Fruit fly (Drosophila melanogaster) whole organism, prepupa: ENCODE measurements around the gene CG32832.

Experiments
- CG10631 ChIP-seq: fragments of 200-800 bp; sonication (Bioruptor generic); optimal IDR thresholded peaks from 2 replicates; lab custom pipeline; 2016; ENCODE audit warnings: missing biosample characterization, missing genetic modification characterization
- CG10669 ChIP-seq: fragments of 200-800 bp; sonication (Bioruptor generic); optimal IDR thresholded peaks from 3 replicates; lab custom pipeline; 2018; ENCODE audit warnings: missing biosample characterization, mild to moderate bottlenecking, missing genetic modification characterization, moderate library complexity
- CG11294 ChIP-seq: fragments of 200-800 bp; sonication (Bioruptor generic); IDR thresholded peaks from 2 replicates; pipeline ENCODE4 v1.3.6; 2022; ENCODE audit warnings: missing biosample characterization, missing genetic modification characterization
- CG11902 ChIP-seq: fragments of 200-800 bp; sonication (Bioruptor generic); optimal IDR thresholded peaks from 3 replicates; lab custom pipeline; 2016; ENCODE audit warnings: missing biosample characterization, missing genetic modification characterization
- CG15336 ChIP-seq: fragments of 200-800 bp; sonication (Bioruptor generic); IDR thresholded peaks from 2 replicates; pipeline ENCODE4 v1.3.6; 2022; ENCODE audit warnings: missing biosample characterization, missing genetic modification characterization
- CG1621 ChIP-seq: fragments of 200-800 bp; sonication (Bioruptor generic); optimal IDR thresholded peaks from 3 replicates; lab custom pipeline; 2018; ENCODE audit warnings: missing biosample characterization, mild to moderate bottlenecking, missing genetic modification characterization
- CG16779 ChIP-seq: fragments of 200-800 bp; sonication (Bioruptor generic); optimal IDR thresholded peaks from 3 replicates; lab custom pipeline; 2017; ENCODE audit warnings: missing biosample characterization, mild to moderate bottlenecking, missing genetic modification characterization
- CG3032 ChIP-seq: fragments of 200-800 bp; optimal IDR thresholded peaks from 2 replicates; lab custom pipeline; 2019; ENCODE audit warnings: missing biosample characterization, mild to moderate bottlenecking, missing genetic modification characterization, moderate library complexity
- CG31627 ChIP-seq: fragments of 200-800 bp; sonication (Bioruptor generic); optimal IDR thresholded peaks from 3 replicates; lab custom pipeline; 2016; ENCODE audit warnings: missing biosample characterization, missing genetic modification characterization
- CG32006 ChIP-seq: fragments of 200-800 bp; sonication (Bioruptor generic); optimal IDR thresholded peaks from 3 replicates; lab custom pipeline; 2017; ENCODE audit warnings: missing biosample characterization, mild to moderate bottlenecking, missing genetic modification characterization
- CG34406 ChIP-seq: fragments of 200-800 bp; sonication (Bioruptor generic); optimal IDR thresholded peaks from 3 replicates; lab custom pipeline; 2016; ENCODE audit warnings: missing biosample characterization, missing genetic modification characterization
- CG4318 ChIP-seq: fragments of 200-800 bp; sonication (Bioruptor generic); optimal IDR thresholded peaks from 3 replicates; lab custom pipeline; 2017; ENCODE audit warnings: missing biosample characterization, mild to moderate bottlenecking, missing genetic modification characterization
- CG6276 ChIP-seq: fragments of 200-800 bp; sonication (Bioruptor generic); optimal IDR thresholded peaks from 2 replicates; lab custom pipeline; 2017; ENCODE audit warnings: missing biosample characterization, mild to moderate bottlenecking, missing genetic modification characterization
- CG6792 ChIP-seq: fragments of 200-800 bp; sonication (Bioruptor generic); optimal IDR thresholded peaks from 3 replicates; lab custom pipeline; 2016; ENCODE audit warnings: missing biosample characterization, missing genetic modification characterization
- CG6808 ChIP-seq: fragments of 200-800 bp; sonication (Bioruptor generic); optimal IDR thresholded peaks from 3 replicates; lab custom pipeline; 2017; ENCODE audit warnings: missing biosample characterization, missing genetic modification characterization, mild to moderate bottlenecking, moderate library complexity, missing genetic modification reagents
- CG8119 ChIP-seq: fragments of 200-800 bp; sonication (Bioruptor generic); IDR thresholded peaks from 3 replicates; pipeline ENCODE4 v1.3.6; 2022; ENCODE audit warnings: missing biosample characterization, missing genetic modification characterization
- CG8632 ChIP-seq: fragments of 200-800 bp; sonication (Bioruptor generic); optimal IDR thresholded peaks from 3 replicates; lab custom pipeline; 2016; ENCODE audit warnings: missing biosample characterization, missing genetic modification characterization
- CG9139 ChIP-seq: fragments of 200-800 bp; sonication (Bioruptor generic); optimal IDR thresholded peaks from 3 replicates; lab custom pipeline; 2017; ENCODE audit warnings: missing biosample characterization, mild to moderate bottlenecking, missing genetic modification characterization
- Eip75B ChIP-seq: fragments of 200-800 bp; sonication (Bioruptor generic); optimal IDR thresholded peaks from 3 replicates; lab custom pipeline; 2016; ENCODE audit warnings: missing biosample characterization, missing genetic modification characterization
- Ets21C ChIP-seq: fragments of 200-800 bp; sonication (Bioruptor generic); optimal IDR thresholded peaks from 3 replicates; lab custom pipeline; 2016; ENCODE audit warnings: missing biosample characterization, missing genetic modification characterization
- Ets96B ChIP-seq: fragments of 200-800 bp; optimal IDR thresholded peaks from 2 replicates; lab custom pipeline; 2019; ENCODE audit warnings: missing biosample characterization, mild to moderate bottlenecking, missing genetic modification characterization, moderate library complexity
- Hr38 ChIP-seq: sonication (Bioruptor generic); optimal IDR thresholded peaks from 2 replicates; lab custom pipeline; 2016; ENCODE audit warnings: missing biosample characterization, missing genetic modification characterization
- Lpt ChIP-seq: fragments of 200-800 bp; sonication (Bioruptor generic); optimal IDR thresholded peaks from 3 replicates; lab custom pipeline; 2016; ENCODE audit warnings: missing biosample characterization, missing genetic modification characterization
- Met ChIP-seq: fragments of 200-800 bp; sonication (Bioruptor generic); optimal IDR thresholded peaks from 3 replicates; lab custom pipeline; 2016; ENCODE audit warnings: missing biosample characterization, missing genetic modification characterization
- OdsH ChIP-seq: fragments of 200-800 bp; sonication (Bioruptor generic); optimal IDR thresholded peaks from 3 replicates; lab custom pipeline; 2016; ENCODE audit warnings: missing biosample characterization, missing genetic modification characterization
- Sox102F ChIP-seq: fragments of 200-800 bp; sonication (Bioruptor generic); optimal IDR thresholded peaks from 2 replicates; lab custom pipeline; 2016; ENCODE audit warnings: missing biosample characterization, mild to moderate bottlenecking, missing genetic modification characterization
- Sox14 ChIP-seq: fragments of 200-800 bp; sonication (Bioruptor generic); optimal IDR thresholded peaks from 3 replicates; lab custom pipeline; 2016; ENCODE audit warnings: missing biosample characterization, missing genetic modification characterization
- acj6 ChIP-seq: fragments of 200-800 bp; sonication (Bioruptor generic); optimal IDR thresholded peaks from 3 replicates; lab custom pipeline; 2016; ENCODE audit warnings: missing biosample characterization, missing genetic modification characterization
- cyc ChIP-seq: fragments of 200-800 bp; sonication (Bioruptor generic); optimal IDR thresholded peaks from 3 replicates; lab custom pipeline; 2016; ENCODE audit warnings: missing biosample characterization, missing genetic modification characterization
- dac ChIP-seq: fragments of 200-800 bp; sonication (Bioruptor generic); optimal IDR thresholded peaks from 2 replicates; lab custom pipeline; 2017; ENCODE audit warnings: missing biosample characterization, mild to moderate bottlenecking, missing genetic modification characterization
- dsx ChIP-seq: fragments of 200-800 bp; optimal IDR thresholded peaks from 3 replicates; lab custom pipeline; 2019; ENCODE audit warnings: missing biosample characterization, mild to moderate bottlenecking, missing genetic modification characterization, moderate library complexity; ENCODE audit not compliant: poor library complexity, severe bottlenecking
- eg ChIP-seq: fragments of 200-800 bp; sonication (Bioruptor generic); IDR thresholded peaks from 3 replicates; pipeline ENCODE4 v1.3.6; 2022; ENCODE audit warnings: missing biosample characterization, missing genetic modification characterization
- fd59A ChIP-seq: fragments of 200-800 bp; sonication (Bioruptor generic); optimal IDR thresholded peaks from 2 replicates; lab custom pipeline; 2017; ENCODE audit warnings: missing biosample characterization, mild to moderate bottlenecking, missing genetic modification characterization, missing genetic modification reagents
- fd85E ChIP-seq: fragments of 200-800 bp; sonication (Bioruptor generic); optimal IDR thresholded peaks from 3 replicates; lab custom pipeline; 2016; ENCODE audit warnings: missing biosample characterization, missing genetic modification characterization
- fkh ChIP-seq: fragments of 200-800 bp; sonication (Bioruptor generic); optimal IDR thresholded peaks from 3 replicates; lab custom pipeline; 2017; ENCODE audit warnings: missing biosample characterization, mild to moderate bottlenecking, missing genetic modification characterization, moderate library complexity
- lz ChIP-seq: fragments of 200-800 bp; sonication (Bioruptor generic); optimal IDR thresholded peaks from 3 replicates; lab custom pipeline; 2016; ENCODE audit warnings: missing biosample characterization, missing genetic modification characterization
- spab ChIP-seq: fragments of 200-800 bp; sonication (Bioruptor generic); optimal IDR thresholded peaks from 2 replicates; lab custom pipeline; 2017; ENCODE audit warnings: missing biosample characterization, mild to moderate bottlenecking, missing genetic modification characterization, missing genetic modification reagents
- ss ChIP-seq, 2 experiments: fragments of 200-800 bp; sonication (Bioruptor generic); optimal IDR thresholded peaks; 2 replicates in 1 of 2; 3 replicates in 1 of 2; lab custom pipeline; 2017 to 2018; ENCODE audit warnings: mild to moderate bottlenecking in 2 of 2, missing biosample characterization in 2 of 2, missing genetic modification characterization in 2 of 2, moderate library complexity in 1 of 2
- svp ChIP-seq: fragments of 200-800 bp; sonication (Bioruptor generic); peaks from one replicate; lab custom pipeline; 2016; ENCODE audit warnings: missing biosample characterization, missing genetic modification characterization
- vri ChIP-seq: fragments of 200-800 bp; sonication (Bioruptor generic); optimal IDR thresholded peaks from 3 replicates; lab custom pipeline; 2016; ENCODE audit warnings: missing biosample characterization, mild to moderate bottlenecking, missing genetic modification characterization

CG32832 gene

dm6 chr2L:16848670-16849069, 30.4 kb downstream of the CG32832 start, which contains the start of gene CG13284:
Gene CG13284 (minus strand): TSS chr2L:16848716.
- no peak for TF ChIP-seq eg (GFP tag; lab: Robert Waterston, UW)
- TF ChIP-seq CG32006: no peak
- TF ChIP-seq fd59A (GFP tag; lab: Kevin White, UChicago): no peak
- TF ChIP-seq Ets21C (GFP tag; lab: Kevin White, UChicago): no peak
- TF ChIP-seq cyc (GFP tag; lab: Kevin White, UChicago): no peak
- TF ChIP-seq CG6792 (GFP tag; lab: Kevin White, UChicago): no peak
- no peak for TF ChIP-seq ss (GFP tag; optimal IDR thresholded peaks at IDR 0.05; lab: Kevin White, UChicago)
- no peak for TF ChIP-seq CG34406 (GFP tag; lab: Kevin White, UChicago)
- no peak for TF ChIP-seq acj6 (GFP tag; lab: Kevin White, UChicago)

- TF ChIP-seq dsx (GFP tag; lab: Kevin White, UChicago) (peak; percentile 67), CG8119 (GFP tag; lab: Robert Waterston, UW) (no peak), ss (GFP tag; optimal IDR thresholded peaks at IDR 0.05; lab: Kevin White, UChicago) (no peak), Lpt (no peak)
These were observed 31.1 kb downstream of the CG32832 start for dm6 chr2L:16847948-16848347.

dm6 chr2L:16846742-16847346, 32.2 kb downstream of the CG32832 start:
- TF ChIP-seq CG8632 (GFP tag; lab: Kevin White, UChicago) (no peak), CG10631 (GFP tag; lab: Kevin White, UChicago) (no peak), cyc (GFP tag; lab: Kevin White, UChicago) (no peak), svp (GFP tag; lab: Kevin White, UChicago) (no peak), CG31627 (GFP tag; lab: Kevin White, UChicago) (no peak), ss (GFP tag; optimal IDR thresholded peaks at IDR 0.05; lab: Kevin White, UChicago) (peak in 1 of 2 experiments; percentile 15), CG15336 (GFP tag; lab: Robert Waterston, UW) (peak; percentile 24; the same call in 1 of the 2 replicates), CG6276 (GFP tag; lab: Kevin White, UChicago) (no peak), CG11902 (GFP tag; lab: Kevin White, UChicago) (no peak)

- peak; percentile 13 for TF ChIP-seq fkh (GFP tag; lab: Kevin White, UChicago)
- TF ChIP-seq CG9139 (GFP tag; lab: Kevin White, UChicago): no peak
- TF ChIP-seq acj6 (GFP tag; lab: Kevin White, UChicago): no peak
- TF ChIP-seq Sox102F (GFP tag; lab: Kevin White, UChicago): no peak
These were observed 33.9 kb downstream of the CG32832 start for dm6 chr2L:16845179-16845578.

- peak; percentile 21 for TF ChIP-seq CG32006
- no peak for TF ChIP-seq Hr38
- TF ChIP-seq CG4318 (GFP tag; lab: Kevin White, UChicago): no peak
- no peak for TF ChIP-seq Eip75B (GFP tag; lab: Kevin White, UChicago)
- TF ChIP-seq Sox14 (GFP tag; lab: Kevin White, UChicago): peak; percentile 39
- TF ChIP-seq Lpt: no peak
- TF ChIP-seq fd59A (GFP tag; lab: Kevin White, UChicago): no peak
- no peak for TF ChIP-seq Ets96B (tag; lab: Kevin White, UChicago)
- TF ChIP-seq CG8119 (GFP tag; lab: Robert Waterston, UW): peak; percentile 33; the same call in 1 of the 3 replicates
- no peak for TF ChIP-seq dsx (GFP tag; lab: Kevin White, UChicago)
- no peak for TF ChIP-seq dac (GFP tag; lab: Kevin White, UChicago)
- TF ChIP-seq fd85E (GFP tag; lab: Kevin White, UChicago): no peak
- TF ChIP-seq CG6808 (GFP tag; lab: Kevin White, UChicago): no peak
- TF ChIP-seq CG31627 (GFP tag; lab: Kevin White, UChicago): peak; percentile 46
- peak; percentile 48; the same call in 1 of the 3 replicates for TF ChIP-seq eg (GFP tag; lab: Robert Waterston, UW)
- TF ChIP-seq cyc (GFP tag; lab: Kevin White, UChicago): peak; percentile 69
- TF ChIP-seq OdsH (GFP tag; lab: Kevin White, UChicago): peak; percentile 42
- TF ChIP-seq CG34406 (GFP tag; lab: Kevin White, UChicago): peak; percentile 35
- TF ChIP-seq CG11294 (GFP tag; lab: Robert Waterston, UW): no peak
- TF ChIP-seq Met: peak; percentile 68
- TF ChIP-seq CG8632 (GFP tag; lab: Kevin White, UChicago): no peak
- no peak for TF ChIP-seq CG10669 (GFP tag; lab: Kevin White, UChicago)
- TF ChIP-seq CG3032 (tag; lab: Kevin White, UChicago): no peak
- TF ChIP-seq lz (GFP tag; lab: Kevin White, UChicago): peak; percentile 47
- no peak for TF ChIP-seq CG16779 (tag; lab: Kevin White, UChicago)
- no peak for TF ChIP-seq CG1621 (tag; lab: Kevin White, UChicago)
- no peak for TF ChIP-seq spab
- no peak for TF ChIP-seq ss (GFP tag; optimal IDR thresholded peaks at IDR 0.05; lab: Kevin White, UChicago)
- no peak for TF ChIP-seq vri (GFP tag; lab: Kevin White, UChicago)
These were observed 35.8 kb downstream of the CG32832 start for dm6 chr2L:16843336-16843735.
